Worm (Caenorhabditis elegans): Measurements from ENCODE around the gene K01G5.10.

K01G5.10 gene

DNA sequence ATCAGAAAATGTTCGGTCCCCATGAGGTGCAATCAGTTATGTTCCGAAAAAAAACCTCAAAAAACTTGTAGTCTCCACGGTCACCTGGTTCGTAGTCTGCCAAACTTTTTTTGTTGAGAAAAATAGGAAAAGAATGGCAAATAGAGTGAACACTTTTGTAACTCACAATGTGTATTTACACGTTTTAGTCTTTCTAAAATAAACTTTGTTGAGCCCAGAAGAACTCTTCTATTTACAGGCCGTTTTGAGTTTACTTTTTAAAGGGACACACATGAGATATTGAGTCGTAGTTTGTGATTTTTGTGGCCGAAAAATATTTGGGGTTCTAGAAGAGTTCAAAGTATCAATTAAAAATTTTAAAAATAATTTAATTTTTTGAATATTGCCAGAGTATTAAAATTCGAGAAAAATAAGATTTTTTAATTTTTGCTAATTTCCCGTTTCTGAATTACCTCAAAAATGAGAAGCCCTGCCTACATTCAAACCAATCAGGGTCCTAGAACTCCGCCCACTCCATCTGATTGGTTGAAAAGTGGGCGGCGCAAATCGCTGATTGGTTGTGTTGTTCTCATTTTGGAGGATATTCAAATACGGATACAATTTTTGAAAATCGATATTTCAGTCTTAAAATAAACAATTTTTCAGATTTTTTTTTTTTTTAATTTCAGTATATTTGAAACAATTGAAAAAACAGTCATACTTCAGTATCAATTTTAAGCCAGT is 23.6 kb downstream of the K01G5.10 start:
- peak; percentile 93 for TF ChIP-seq nfya-1 (tag; optimal IDR thresholded peaks at IDR 0.05)
- TF ChIP-seq pat-9 (tag; optimal IDR thresholded peaks at IDR 0.05), result no peak

DNA sequence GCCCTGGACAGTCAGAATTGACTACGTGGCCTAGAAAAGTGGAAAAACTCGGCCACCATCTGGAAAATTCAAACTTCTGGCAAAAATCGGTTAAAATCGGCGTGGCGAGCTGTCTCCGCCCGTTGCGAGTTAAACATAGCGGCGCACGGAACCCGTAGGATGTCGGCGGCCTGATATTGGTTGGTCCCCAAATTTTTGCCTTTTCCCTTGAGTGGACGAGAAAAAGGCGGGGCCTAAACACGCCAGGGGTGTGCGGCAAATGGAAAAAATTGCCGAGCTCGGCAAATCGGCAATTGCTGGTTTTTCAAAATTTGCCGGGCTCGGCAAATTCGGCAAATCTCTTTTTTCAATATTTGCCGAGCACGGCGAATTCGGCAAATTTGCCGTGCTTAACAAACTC is 25.0 kb downstream of the K01G5.10 start:
- TF ChIP-seq pqm-1 (tag; optimal IDR thresholded peaks at IDR 0.05) (no peak), elt-4 (tag; optimal IDR thresholded peaks at IDR 0.05) (no peak), ceh-9 (tag; optimal IDR thresholded peaks at IDR 0.05) (no peak), hlh-8 (tag; optimal IDR thresholded peaks at IDR 0.05) (no peak), ahr-1 (tag; optimal IDR thresholded peaks at IDR 0.05) (no peak), C08G9.2 (tag; optimal IDR thresholded peaks at IDR 0.05) (no peak), eyg-1 (tag; optimal IDR thresholded peaks at IDR 0.05) (no peak), sox-4 (tag; optimal IDR thresholded peaks at IDR 0.05) (no peak), pros-1 (tag; optimal IDR thresholded peaks at IDR 0.05) (no peak), ceh-24 (tag; optimal IDR thresholded peaks at IDR 0.05) (no peak), ceh-31 (tag; optimal IDR thresholded peaks at IDR 0.05) (no peak), ztf-16 (tag; optimal IDR thresholded peaks at IDR 0.05) (no peak)

DNA sequence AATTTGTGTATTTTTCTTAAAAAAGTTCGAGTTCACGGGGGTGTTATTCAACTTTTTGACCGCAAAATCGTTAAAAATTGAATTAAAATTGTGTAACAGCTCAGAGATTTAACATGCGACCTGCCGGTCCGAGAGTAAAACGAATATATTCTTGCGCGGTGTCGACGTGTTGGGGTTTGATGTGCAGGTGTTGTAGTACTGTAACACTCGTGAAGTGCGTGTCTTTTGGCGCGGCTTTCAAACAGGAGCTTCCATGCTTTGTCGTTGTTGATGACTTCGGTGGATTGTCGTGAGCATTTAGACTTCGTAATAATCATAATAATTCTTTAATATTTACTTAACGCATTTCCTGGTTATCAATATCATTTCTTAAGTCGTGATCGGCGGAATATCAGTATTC is 27.8 kb downstream of the K01G5.10 start, which contains the start of gene tat-3:
TSS of gene tat-3 (minus strand) at position 196 of the 400 bp plus-strand sequence.
- TF ChIP-seq odd-2 (tag; optimal IDR thresholded peaks at IDR 0.05), result no peak
- TF ChIP-seq ceh-19 (GFP tag; optimal IDR thresholded peaks at IDR 0.05), result no peak

DNA sequence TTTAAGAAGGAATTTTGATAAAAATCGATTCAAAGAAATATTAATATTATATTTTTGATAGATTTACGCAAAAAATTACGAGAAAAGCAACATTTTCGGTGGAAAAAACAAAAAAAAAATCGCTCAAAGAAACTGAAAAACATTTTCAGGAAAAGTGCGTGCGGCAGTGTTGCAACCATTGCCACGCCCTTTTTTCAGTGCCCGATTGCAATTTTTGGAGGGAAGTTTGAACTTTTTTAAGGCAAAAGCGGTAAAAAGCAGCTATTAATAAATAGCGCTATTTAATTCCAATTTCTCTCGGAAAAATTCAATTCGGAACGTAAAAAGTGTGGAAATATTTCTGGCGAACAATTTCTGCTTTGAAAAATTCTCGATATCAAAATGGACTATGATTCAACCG is 37.3 kb downstream of the K01G5.10 start:
- TF ChIP-seq ceh-48 (tag; optimal IDR thresholded peaks at IDR 0.05) (no peak), gmeb-2 (tag; optimal IDR thresholded peaks at IDR 0.05) (no peak), ceh-19 (GFP tag; optimal IDR thresholded peaks at IDR 0.05) (no peak), odd-2 (tag; optimal IDR thresholded peaks at IDR 0.05) (no peak), nhr-232 (tag; optimal IDR thresholded peaks at IDR 0.05) (no peak), T23F11.4 (GFP tag; optimal IDR thresholded peaks at IDR 0.05) (no peak), hlh-13 (GFP tag; optimal IDR thresholded peaks at IDR 0.05) (no peak), zip-5 (tag; optimal IDR thresholded peaks at IDR 0.05) (no peak), ceh-34 (tag; optimal IDR thresholded peaks at IDR 0.05) (no peak)

DNA sequence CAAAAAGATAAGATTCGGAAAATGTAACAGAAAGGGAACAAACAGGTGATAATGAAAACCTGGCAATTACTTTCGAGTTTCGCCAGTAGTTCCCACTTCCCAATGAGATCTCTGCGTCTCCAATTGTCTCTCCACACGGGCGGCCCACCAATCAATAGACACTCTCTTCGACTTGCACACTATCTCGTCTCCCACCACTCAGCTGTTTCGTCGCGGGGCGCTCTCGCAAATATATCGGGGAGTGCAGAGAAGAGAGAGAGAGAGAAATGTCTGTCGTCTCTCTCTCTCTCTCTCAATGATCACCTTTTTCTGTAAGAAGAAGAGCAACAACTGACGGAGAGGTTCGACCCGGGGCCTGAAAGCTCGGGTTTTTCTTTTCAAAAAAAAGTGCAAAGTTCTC is 38.2 kb downstream of the K01G5.10 start:
- TF ChIP-seq ceh-18 (tag; optimal IDR thresholded peaks at IDR 0.05), result peak; percentile 68
- peak; percentile 24 for TF ChIP-seq ceh-19 (GFP tag; optimal IDR thresholded peaks at IDR 0.05)
- no peak for TF ChIP-seq syd-9 (tag; optimal IDR thresholded peaks at IDR 0.05)
- peak; percentile 67 for TF ChIP-seq tbx-2 (tag; optimal IDR thresholded peaks at IDR 0.05)
- peak; percentile 99 for TF ChIP-seq nfya-1 (tag; optimal IDR thresholded peaks at IDR 0.05)
- TF ChIP-seq pat-9 (tag; optimal IDR thresholded peaks at IDR 0.05), result no peak
- peak; percentile 17; the same call in 1 of the 2 replicates for TF ChIP-seq sox-2 (GFP tag; IDR thresholded peaks at IDR 0.05)
- TF ChIP-seq hlh-30 (tag; optimal IDR thresholded peaks at IDR 0.05; ENCODE audit: insufficient read depth), result peak; percentile 82
- peak; percentile 45 for TF ChIP-seq ceh-2 (tag; optimal IDR thresholded peaks at IDR 0.05)
- peak; percentile 20 for TF ChIP-seq pros-1 (tag; optimal IDR thresholded peaks at IDR 0.05)
- no peak for TF ChIP-seq ceh-22 (tag; optimal IDR thresholded peaks at IDR 0.05)
- TF ChIP-seq ceh-9 (tag; optimal IDR thresholded peaks at IDR 0.05), result no peak
- peak; percentile 41 for TF ChIP-seq elt-2 (tag; optimal IDR thresholded peaks at IDR 0.05)
- peak; percentile 32 for TF ChIP-seq F13H6.1 (tag; optimal IDR thresholded peaks at IDR 0.05)
- TF ChIP-seq rnt-1 (tag; optimal IDR thresholded peaks at IDR 0.05), result peak; percentile 70
- peak; percentile 87 for TF ChIP-seq ceh-48 (tag; optimal IDR thresholded peaks at IDR 0.05)
- peak; percentile 50 for TF ChIP-seq unc-42 (tag; optimal IDR thresholded peaks at IDR 0.05)
- peak; percentile 49 for TF ChIP-seq ceh-14 (tag; optimal IDR thresholded peaks at IDR 0.05)
- TF ChIP-seq ama-1 (optimal IDR thresholded peaks at IDR 0.05), result no peak
- peak; percentile 60 for TF ChIP-seq ceh-34 (tag; optimal IDR thresholded peaks at IDR 0.05)
- TF ChIP-seq ahr-1 (tag; optimal IDR thresholded peaks at IDR 0.05), result no peak
- peak; percentile 85 for TF ChIP-seq ceh-31 (tag; optimal IDR thresholded peaks at IDR 0.05)
- peak; percentile 29 for TF ChIP-seq K09A11.1 (tag; optimal IDR thresholded peaks at IDR 0.05; ENCODE audit: insufficient read depth)
- peak; percentile 90 for TF ChIP-seq unc-55 (GFP tag; optimal IDR thresholded peaks at IDR 0.05)
- TF ChIP-seq ref-2 (tag; optimal IDR thresholded peaks at IDR 0.05), result peak; percentile 48
